Worm (Caenorhabditis elegans): ENCODE data around the gene jtr-1.
"Not testable (repeated sequence)": the region's sequence is repeated elsewhere in the genome, so short reads cannot be mapped to it uniquely, and the experiment has no call there.

The jtr-1 gene

ce11 chrIV:1443997-1444678 is 23.4 kb downstream of the jtr-1 start:
- TF ChIP-seq saeg-2 (GFP tag; IDR thresholded peaks at IDR 0.05) (no peak), zag-1 (tag; optimal IDR thresholded peaks at IDR 0.05) (no peak), set-16 (GFP tag; IDR thresholded peaks at IDR 0.05) (peak; percentile 54), ama-1 (optimal IDR thresholded peaks at IDR 0.05) (no peak), attf-4 (tag; optimal IDR thresholded peaks at IDR 0.05) (no peak), vab-7 (GFP tag; IDR thresholded peaks at IDR 0.05) (no peak), hmg-1.1 (GFP tag; IDR thresholded peaks at IDR 0.05) (no peak), lin-39 (tag; optimal IDR thresholded peaks at IDR 0.05) (no peak), R02D3.7 (tag; optimal IDR thresholded peaks at IDR 0.05) (no peak), ceh-28 (tag; optimal IDR thresholded peaks at IDR 0.05) (peak; percentile 60), gei-8 (GFP tag; optimal IDR thresholded peaks at IDR 0.05) (no peak)

- TF ChIP-seq spr-1 (tag; optimal IDR thresholded peaks at IDR 0.05) (no peak), lin-13 (GFP tag; optimal IDR thresholded peaks at IDR 0.05) (no peak), skn-1 (tag; optimal IDR thresholded peaks at IDR 0.05) (no peak), F49E8.2 (tag; optimal IDR thresholded peaks at IDR 0.05; ENCODE audit: borderline replicate concordance) (no peak), lin-39 (tag; optimal IDR thresholded peaks at IDR 0.05) (no peak), ceh-28 (tag; optimal IDR thresholded peaks at IDR 0.05) (no peak), hlh-11 (tag; optimal IDR thresholded peaks at IDR 0.05) (no peak), Y75B8A.6 (GFP tag; IDR thresholded peaks at IDR 0.05) (no peak), nhr-11 (tag; optimal IDR thresholded peaks at IDR 0.05) (no peak), pqm-1 (tag; optimal IDR thresholded peaks at IDR 0.05) (no peak)
These were observed 25.2 kb downstream of the jtr-1 start, which contains the start of gene clp-7 for ce11 chrIV:1445920-1446319. Gene clp-7, minus strand, starts transcription at chrIV:1445966.

- TF ChIP-seq set-16 (GFP tag; IDR thresholded peaks at IDR 0.05) = 0 out of 2 replicates have a peak, but pooled peaks have one; percentile 29
- peak; percentile 17; the same call in 1 of the 2 replicates for TF ChIP-seq pha-4 (GFP tag; IDR thresholded peaks at IDR 0.05)
- TF ChIP-seq pha-4 (tag; optimal IDR thresholded peaks at IDR 0.05) = not testable (repeated sequence)
- TF ChIP-seq lin-38 (GFP tag; IDR thresholded peaks at IDR 0.05) = peak; percentile 48
These were observed 27.8 kb downstream of the jtr-1 start for ce11 chrIV:1448528-1448927.

ce11 chrIV:1452480-1452879 is 31.8 kb downstream of the jtr-1 start:
- peak; percentile 59 for TF ChIP-seq hlh-30 (tag; optimal IDR thresholded peaks at IDR 0.05; ENCODE audit: insufficient read depth)
- TF ChIP-seq unc-62 (GFP tag; optimal IDR thresholded peaks at IDR 0.05 in 1 of 2) = peak in 1 of 2 experiments; percentile 69
- no peak for TF ChIP-seq unc-62 (tag; optimal IDR thresholded peaks at IDR 0.05)
- no peak for TF ChIP-seq tra-1 (GFP tag; IDR thresholded peaks at IDR 0.05)
- TF ChIP-seq spr-1 (tag; optimal IDR thresholded peaks at IDR 0.05) = no peak
- no peak for TF ChIP-seq unc-39 (tag; optimal IDR thresholded peaks at IDR 0.05)
- TF ChIP-seq nhr-41 (GFP tag; IDR thresholded peaks at IDR 0.05) = no peak
- no peak for TF ChIP-seq daf-8 (GFP tag; IDR thresholded peaks at IDR 0.05)
- TF ChIP-seq sdz-12 (GFP tag; optimal IDR thresholded peaks at IDR 0.05) = no peak
- TF ChIP-seq attf-4 (tag; optimal IDR thresholded peaks at IDR 0.05) = no peak
- TF ChIP-seq mes-2 (tag; optimal IDR thresholded peaks at IDR 0.05; ENCODE audit: poor library complexity, severe bottlenecking) = no peak
- TF ChIP-seq nhr-111 (GFP tag; optimal IDR thresholded peaks at IDR 0.05) = no peak
- peak; percentile 59 for TF ChIP-seq nhr-28 (tag; optimal IDR thresholded peaks at IDR 0.05)
- no peak for TF ChIP-seq aha-1 (tag)
- no peak for TF ChIP-seq unc-130 (GFP tag; optimal IDR thresholded peaks at IDR 0.05)
- TF ChIP-seq F37D6.2 (tag; optimal IDR thresholded peaks at IDR 0.05) = no peak

Data from whole organism, L4 larva.